Worm (Caenorhabditis elegans) whole organism, midembryonic: ENCODE results near the gene C16C8.14.

Experiments used
- med-1 ChIP-seq: sonication (generic microtip); optimal IDR thresholded peaks from 2 replicates; lab custom pipeline; 2017; ENCODE audit warnings: missing genetic modification characterization, mild to moderate bottlenecking, missing compliant biosample characterization, antibody characterized with exemption, missing genetic modification reagents; ENCODE audit not compliant: insufficient read depth
- tab-1 ChIP-seq: fragments of 200-800 bp; sonication (Bioruptor generic); IDR thresholded peaks from 2 replicates; pipeline ENCODE4 v1.3.6; 2022; ENCODE audit warnings: missing genetic modification characterization, missing compliant biosample characterization
- ztf-23 ChIP-seq: fragments of 200-800 bp; sonication (Bioruptor generic); IDR thresholded peaks from 2 replicates; pipeline ENCODE4 v1.3.6; 2022; ENCODE audit warnings: missing genetic modification reagents, missing genetic modification characterization, missing compliant biosample characterization
- ztf-29 ChIP-seq: fragments of 200-800 bp; sonication (Bioruptor generic); IDR thresholded peaks from 2 replicates; pipeline ENCODE4 v1.3.6; 2022; ENCODE audit warnings: missing genetic modification reagents, missing genetic modification characterization, missing compliant biosample characterization

- TF ChIP-seq ztf-29 (no peak), tab-1 (GFP tag; lab: Robert Waterston, UW) (no peak), ztf-23 (GFP tag; lab: Robert Waterston, UW) (no peak), med-1 (no peak)
These were observed 13.5 kb downstream of the C16C8.14 start, which contains the start of gene C16C8.9 for ce11 chrII:3463097-3463496.
